Worm (Caenorhabditis elegans) whole organism, young adult: ENCODE measurements around the gene Y75B8A.19.

Source experiments
- B0019.2 ChIP-seq: fragments of 200-800 bp; sonication (Bioruptor generic); conservative IDR thresholded peaks from 2 replicates; pipeline ENCODE4 v1.3.6; 2022; ENCODE audit warnings: missing genetic modification reagents, missing genetic modification characterization, missing compliant biosample characterization
- C17E4.6 ChIP-seq: fragments of 200-800 bp; sonication (Bioruptor generic); IDR thresholded peaks from 2 replicates; pipeline ENCODE4 v1.3.6; 2022; ENCODE audit warnings: missing genetic modification reagents, missing genetic modification characterization, missing compliant biosample characterization
- D2030.7 ChIP-seq: fragments of 200-800 bp; sonication (Bioruptor generic); IDR thresholded peaks from 2 replicates; pipeline ENCODE4 v1.3.6; 2022; ENCODE audit warnings: missing genetic modification reagents, missing genetic modification characterization, missing compliant biosample characterization
- F22D6.2 ChIP-seq: sonication (generic microtip); optimal IDR thresholded peaks from 2 replicates; lab custom pipeline; 2016; ENCODE audit warnings: mild to moderate bottlenecking, missing genetic modification characterization, missing compliant biosample characterization
- F33H1.4 ChIP-seq: fragments of 200-800 bp; sonication (Bioruptor generic); IDR thresholded peaks from 2 replicates; pipeline ENCODE4 v1.3.6; 2022; ENCODE audit warnings: missing genetic modification reagents, missing genetic modification characterization, missing compliant biosample characterization
- F37B4.10 ChIP-seq: fragments of 200-800 bp; sonication (Bioruptor generic); IDR thresholded peaks from 2 replicates; pipeline ENCODE4 v1.3.6; 2022; ENCODE audit warnings: missing genetic modification characterization, missing compliant biosample characterization
- F55B11.4 ChIP-seq: sonication (generic microtip); optimal IDR thresholded peaks from 2 replicates; lab custom pipeline; 2016; ENCODE audit warnings: missing compliant biosample characterization, missing genetic modification characterization, borderline replicate concordance; ENCODE audit not compliant: insufficient read depth
- F57C9.4 ChIP-seq: sonication (generic microtip); optimal IDR thresholded peaks from 2 replicates; lab custom pipeline; 2017; ENCODE audit warnings: mild to moderate bottlenecking, missing genetic modification characterization, missing compliant biosample characterization
- T26A5.8 ChIP-seq: sonication (generic microtip); optimal IDR thresholded peaks from 2 replicates; lab custom pipeline; 2016; ENCODE audit warnings: missing genetic modification characterization, missing compliant biosample characterization
- Y53F4B.3 ChIP-seq: fragments of 200-800 bp; sonication (Bioruptor generic); IDR thresholded peaks from 2 replicates; pipeline ENCODE4 v1.3.6; 2022; ENCODE audit warnings: missing genetic modification reagents, missing genetic modification characterization, missing compliant biosample characterization
- Y53G8AR.9 ChIP-seq: fragments of 200-800 bp; sonication (Bioruptor generic); conservative IDR thresholded peaks from 2 replicates; pipeline ENCODE4 v1.3.6; 2022; ENCODE audit warnings: missing genetic modification reagents, missing genetic modification characterization, missing compliant biosample characterization
- Y67H2A.10 ChIP-seq: fragments of 200-800 bp; sonication (Bioruptor generic); conservative IDR thresholded peaks from 2 replicates; pipeline ENCODE4 v1.3.6; 2022; ENCODE audit warnings: missing genetic modification reagents, missing genetic modification characterization, missing compliant biosample characterization
- ZK185.1 ChIP-seq: sonication (generic microtip); optimal IDR thresholded peaks from 2 replicates; lab custom pipeline; 2016; ENCODE audit warnings: mild to moderate bottlenecking, missing genetic modification characterization, missing compliant biosample characterization; ENCODE audit not compliant: poor library complexity, severe bottlenecking
- aptf-2 ChIP-seq: fragments of 200-800 bp; sonication (Bioruptor generic); conservative IDR thresholded peaks from 2 replicates; pipeline ENCODE4 v1.3.6; 2022; ENCODE audit warnings: missing genetic modification reagents, missing genetic modification characterization, missing compliant biosample characterization
- aptf-3 ChIP-seq: fragments of 200-800 bp; sonication (Bioruptor generic); IDR thresholded peaks from 2 replicates; pipeline ENCODE4 v1.3.6; 2022; ENCODE audit warnings: missing genetic modification characterization, missing compliant biosample characterization
- bed-1 ChIP-seq: fragments of 200-800 bp; sonication (Bioruptor generic); IDR thresholded peaks from 2 replicates; pipeline ENCODE4 v1.3.6; 2022; ENCODE audit warnings: missing genetic modification reagents, missing genetic modification characterization, missing compliant biosample characterization
- bed-2 ChIP-seq: fragments of 200-800 bp; sonication (Bioruptor generic); IDR thresholded peaks from 2 replicates; pipeline ENCODE4 v1.3.6; 2022; ENCODE audit warnings: missing genetic modification reagents, missing genetic modification characterization, missing compliant biosample characterization
- cebp-1 ChIP-seq, 2 experiments: fragments of 200-800 bp in 1 of 2; sonication (Bioruptor generic) in 1 of 2; sonication (generic microtip) in 1 of 2; IDR thresholded peaks in 1 of 2; optimal IDR thresholded peaks in 1 of 2; 2 replicates each; pipeline versions ENCODE4 v1.3.6 to Lab custom; 2017 to 2022; ENCODE audit warnings: missing compliant biosample characterization in 2 of 2, missing genetic modification characterization in 2 of 2, mild to moderate bottlenecking in 1 of 2, missing genetic modification reagents in 1 of 2, moderate library complexity in 1 of 2
- ceh-100 ChIP-seq: fragments of 200-800 bp; sonication (Bioruptor generic); IDR thresholded peaks from 2 replicates; pipeline ENCODE4 v1.3.6; 2022; ENCODE audit warnings: missing genetic modification reagents, missing genetic modification characterization, missing compliant biosample characterization
- ceh-27 ChIP-seq: fragments of 200-800 bp; sonication (Bioruptor generic); optimal IDR thresholded peaks from 2 replicates; lab custom pipeline; 2018; ENCODE audit warnings: mild to moderate bottlenecking, missing genetic modification characterization, moderate library complexity, missing compliant biosample characterization
- ceh-40 ChIP-seq: fragments of 200-800 bp; sonication (Bioruptor generic); IDR thresholded peaks from 2 replicates; pipeline ENCODE4 v1.3.6; 2022; ENCODE audit warnings: missing genetic modification characterization, missing compliant biosample characterization
- die-1 ChIP-seq: sonication (generic microtip); optimal IDR thresholded peaks from 2 replicates; lab custom pipeline; 2016; ENCODE audit warnings: missing genotype, mild to moderate bottlenecking, missing genetic modification characterization, missing compliant biosample characterization
- efl-1 ChIP-seq: fragments of 150-350 bp; optimal IDR thresholded peaks from 2 replicates; lab custom pipeline; 2014; ENCODE audit warnings: missing biosample characterization, missing genetic modification reagents, missing genetic modification characterization
- egl-18 ChIP-seq: fragments of 200-800 bp; sonication (Bioruptor generic); IDR thresholded peaks from 2 replicates; pipeline ENCODE4 v1.3.6; 2022; ENCODE audit warnings: missing genetic modification reagents, missing genetic modification characterization, missing compliant biosample characterization
- gei-17 ChIP-seq: fragments of 200-800 bp; sonication (Bioruptor generic); optimal IDR thresholded peaks from 2 replicates; lab custom pipeline; 2018; ENCODE audit warnings: mild to moderate bottlenecking, missing genetic modification characterization, missing compliant biosample characterization
- hmg-1.2 ChIP-seq: fragments of 200-800 bp; sonication (Bioruptor generic); IDR thresholded peaks from 2 replicates; pipeline ENCODE4 v1.3.6; 2022; ENCODE audit warnings: missing genetic modification reagents, missing genetic modification characterization, missing compliant biosample characterization
- let-526 ChIP-seq: fragments of 200-800 bp; sonication (Bioruptor generic); IDR thresholded peaks from 2 replicates; pipeline ENCODE4 v1.3.6; 2022; ENCODE audit warnings: missing genetic modification reagents, missing genetic modification characterization, missing compliant biosample characterization
- lin-40 ChIP-seq: sonication (generic microtip); optimal IDR thresholded peaks from 2 replicates; lab custom pipeline; 2016; ENCODE audit warnings: missing genetic modification characterization, mild to moderate bottlenecking, missing compliant biosample characterization, missing genotype, missing genetic modification reagents
- lir-1 ChIP-seq: fragments of 200-800 bp; sonication (Bioruptor generic); conservative IDR thresholded peaks from 2 replicates; pipeline ENCODE4 v1.3.6; 2022; ENCODE audit warnings: missing genetic modification reagents, missing genetic modification characterization, missing compliant biosample characterization
- madf-3 ChIP-seq: fragments of 200-800 bp; sonication (Bioruptor generic); IDR thresholded peaks from 2 replicates; pipeline ENCODE4 v1.3.6; 2022; ENCODE audit warnings: missing genetic modification reagents, missing genetic modification characterization, missing compliant biosample characterization
- mcd-1 ChIP-seq: fragments of 200-800 bp; sonication (Bioruptor generic); IDR thresholded peaks from 2 replicates; pipeline ENCODE4 v1.3.6; 2022; ENCODE audit warnings: missing genetic modification reagents, missing genetic modification characterization, missing compliant biosample characterization
- mel-28 ChIP-seq: sonication (generic microtip); optimal IDR thresholded peaks from 2 replicates; lab custom pipeline; 2016; ENCODE audit warnings: borderline replicate concordance, mild to moderate bottlenecking, missing genetic modification characterization, missing compliant biosample characterization
- mes-4 ChIP-seq: sonication (generic microtip); optimal IDR thresholded peaks from 2 replicates; lab custom pipeline; 2016; ENCODE audit warnings: missing genotype, missing genetic modification characterization, missing compliant biosample characterization
- nfya-2 ChIP-seq: fragments of 200-800 bp; sonication (Bioruptor generic); IDR thresholded peaks from 2 replicates; pipeline ENCODE4 v1.3.6; 2022; ENCODE audit warnings: missing genetic modification reagents, missing genetic modification characterization, missing compliant biosample characterization
- nhr-120 ChIP-seq: fragments of 200-800 bp; sonication (Bioruptor generic); IDR thresholded peaks from 2 replicates; pipeline ENCODE4 v1.3.6; 2022; ENCODE audit warnings: missing genetic modification characterization, missing compliant biosample characterization
- pbrm-1 ChIP-seq: fragments of 200-800 bp; sonication (Bioruptor generic); IDR thresholded peaks from 2 replicates; pipeline ENCODE4 v1.3.6; 2022; ENCODE audit warnings: missing genetic modification reagents, missing genetic modification characterization, missing compliant biosample characterization
- rec-8 ChIP-seq, 2 experiments: sonication (generic microtip); optimal IDR thresholded peaks; 2 replicates each; lab custom pipeline; 2016; ENCODE audit warnings: mild to moderate bottlenecking in 2 of 2, missing genetic modification characterization in 2 of 2, missing genetic modification reagents in 2 of 2, missing genotype in 2 of 2, missing biosample characterization in 1 of 2, missing compliant biosample characterization in 1 of 2, moderate library complexity in 1 of 2
- repo-1 ChIP-seq: sonication (generic microtip); optimal IDR thresholded peaks from 2 replicates; lab custom pipeline; 2017; ENCODE audit warnings: mild to moderate bottlenecking, missing genetic modification characterization, missing compliant biosample characterization
- snpc-1.3 ChIP-seq: sonication (generic microtip); optimal IDR thresholded peaks from 2 replicates; lab custom pipeline; 2017; ENCODE audit warnings: missing genetic modification characterization, mild to moderate bottlenecking, missing compliant biosample characterization, antibody characterized with exemption, moderate library complexity, missing genotype, missing genetic modification reagents; ENCODE audit not compliant: insufficient read depth
- somi-1 ChIP-seq: fragments of 200-800 bp; sonication (Bioruptor generic); optimal IDR thresholded peaks from 2 replicates; lab custom pipeline; 2018; ENCODE audit warnings: mild to moderate bottlenecking, missing genetic modification characterization, missing compliant biosample characterization
- sptf-2 ChIP-seq: fragments of 200-800 bp; sonication (Bioruptor generic); optimal IDR thresholded peaks from 2 replicates; lab custom pipeline; 2018; ENCODE audit warnings: mild to moderate bottlenecking, missing genetic modification characterization, missing compliant biosample characterization
- unc-130 ChIP-seq: sonication (generic microtip); optimal IDR thresholded peaks from 2 replicates; lab custom pipeline; 2016; ENCODE audit warnings: missing genetic modification reagents, missing genetic modification characterization, missing compliant biosample characterization
- unc-62 ChIP-seq: fragments of 150-350 bp; optimal IDR thresholded peaks from 2 replicates; lab custom pipeline; 2014; ENCODE audit warnings: missing biosample characterization, missing genetic modification reagents, missing genetic modification characterization
- zim-3 ChIP-seq: sonication (generic microtip); optimal IDR thresholded peaks from 2 replicates; lab custom pipeline; 2017; ENCODE audit warnings: mild to moderate bottlenecking, missing genetic modification characterization, moderate library complexity, missing compliant biosample characterization
- ztf-18 ChIP-seq: sonication (generic microtip); optimal IDR thresholded peaks from 2 replicates; lab custom pipeline; 2016; ENCODE audit warnings: missing genotype, mild to moderate bottlenecking, missing genetic modification characterization, missing compliant biosample characterization
- ztf-25 ChIP-seq: fragments of 200-800 bp; sonication (Bioruptor generic); IDR thresholded peaks from 2 replicates; pipeline ENCODE4 v1.3.6; 2022; ENCODE audit warnings: missing genetic modification reagents, missing genetic modification characterization, missing compliant biosample characterization

Y75B8A.19 gene

DNA sequence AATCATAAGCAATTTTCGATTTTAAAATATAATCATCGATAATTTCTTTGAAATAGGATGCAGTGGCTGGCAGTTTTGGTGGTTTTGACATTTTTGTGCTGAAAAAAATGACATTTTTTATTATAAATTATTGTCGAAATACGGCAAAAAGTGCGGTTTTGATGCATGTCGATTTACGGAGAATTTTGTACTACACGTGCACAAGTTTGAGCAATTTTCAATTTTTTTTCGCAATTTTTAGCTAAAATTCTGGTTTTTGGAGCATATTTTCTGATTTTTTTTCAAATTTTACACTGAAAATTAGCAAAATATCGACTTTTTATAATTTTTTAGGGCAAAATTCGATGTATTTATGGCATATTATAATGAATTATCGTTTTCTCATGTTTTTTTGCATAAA lies 10.8 kb upstream of the Y75B8A.19 start, which contains the start of gene Y75B8A.13:
Y75B8A.13 (minus strand) TSS at position 101 of the 400 bp plus-strand sequence.
- TF ChIP-seq ceh-40 (GFP tag; lab: Robert Waterston, UW), result no peak
- no peak for TF ChIP-seq madf-3 (GFP tag; lab: Robert Waterston, UW)
- no peak for TF ChIP-seq ztf-18 (tag; lab: Kevin White, UChicago)
- TF ChIP-seq efl-1 (GFP tag; lab: Kevin White, UChicago), result no peak
- no peak for TF ChIP-seq nfya-2 (GFP tag; lab: Robert Waterston, UW)
- no peak for TF ChIP-seq C17E4.6 (GFP tag; lab: Robert Waterston, UW)
- TF ChIP-seq F57C9.4, result no peak
- TF ChIP-seq Y67H2A.10 (GFP tag; lab: Robert Waterston, UW), result no peak
- TF ChIP-seq egl-18 (GFP tag; lab: Robert Waterston, UW), result no peak
- no peak for TF ChIP-seq mes-4 (tag; lab: Kevin White, UChicago)
- no peak for TF ChIP-seq F55B11.4 (tag; lab: Kevin White, UChicago)
- TF ChIP-seq bed-2 (GFP tag; lab: Robert Waterston, UW), result no peak
- TF ChIP-seq F33H1.4 (GFP tag; lab: Robert Waterston, UW), result no peak
- TF ChIP-seq aptf-2, result no peak
- TF ChIP-seq Y53G8AR.9 (GFP tag; lab: Robert Waterston, UW), result no peak

DNA sequence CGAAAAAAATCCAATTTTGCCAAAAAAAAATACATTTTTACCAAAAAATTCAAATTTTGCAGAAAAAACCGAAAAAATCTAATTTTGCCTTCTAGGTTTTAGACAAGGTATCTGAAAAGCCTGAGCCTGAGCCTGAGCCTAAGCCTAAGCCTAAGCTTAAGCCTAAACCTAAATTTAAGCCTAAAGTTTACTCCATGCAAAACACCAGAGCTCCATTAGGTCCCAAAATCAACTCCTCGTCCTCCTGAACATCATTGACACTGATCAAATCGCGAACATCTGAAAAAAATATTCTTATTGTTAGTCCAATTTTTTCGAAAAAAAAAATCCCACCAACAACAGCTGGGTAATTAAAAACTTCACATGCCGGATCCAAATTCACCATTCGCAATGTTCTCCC lies 8.4 kb upstream of the Y75B8A.19 start:
- TF ChIP-seq unc-130 (GFP tag; lab: Kevin White, UChicago) (no peak), lin-40 (tag; lab: Kevin White, UChicago) (no peak), aptf-3 (GFP tag; lab: Robert Waterston, UW) (no peak), zim-3 (tag; lab: Kevin White, UChicago) (no peak), pbrm-1 (GFP tag; lab: Robert Waterston, UW) (no peak), ZK185.1 (tag; lab: Kevin White, UChicago) (no peak), rec-8 (tag; optimal IDR thresholded peaks at IDR 0.05; lab: Kevin White, UChicago) (no peak), gei-17 (GFP tag; lab: Kevin White, UChicago) (no peak), lir-1 (no peak), somi-1 (GFP tag; lab: Kevin White, UChicago) (no peak), nfya-2 (GFP tag; lab: Robert Waterston, UW) (no peak), ztf-25 (GFP tag; lab: Robert Waterston, UW) (no peak), sptf-2 (GFP tag; lab: Kevin White, UChicago) (no peak), F22D6.2 (tag; lab: Kevin White, UChicago) (no peak), repo-1 (tag; lab: Kevin White, UChicago) (no peak), unc-62 (GFP tag; lab: Kevin White, UChicago) (no peak)
- TF ChIP-seq, all 124 proteins: peak for 0

DNA sequence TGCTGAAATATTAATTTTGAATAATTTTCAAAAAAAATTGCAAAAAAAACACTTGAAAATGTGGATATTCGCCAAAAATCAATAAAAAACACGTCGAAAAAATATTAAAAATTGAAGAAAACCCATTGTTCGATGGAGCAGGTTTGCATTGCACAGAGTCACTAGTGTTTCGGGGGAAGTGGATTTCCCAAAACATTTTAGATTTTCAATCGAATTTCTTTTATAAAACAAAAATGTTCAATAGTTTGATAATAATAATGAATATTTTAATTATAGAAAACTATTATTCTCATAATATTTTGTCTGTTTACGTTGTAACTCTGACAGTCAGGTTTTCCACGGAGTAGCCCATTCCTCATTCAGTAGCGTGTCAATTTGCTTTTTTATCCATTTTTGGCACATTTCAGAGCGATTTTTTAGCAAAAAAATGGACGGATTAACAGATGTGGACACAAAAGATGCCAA lies 7.8 kb upstream of the Y75B8A.19 start, which contains the start of the genes gex-4 and gphr-1:
gex-4 (minus strand) TSS at position 2 of the 465 bp plus-strand sequence.
gphr-1 (plus strand) TSS at position 415 of the 465 bp plus-strand sequence.
- TF ChIP-seq bed-1 (no peak), T26A5.8 (tag; lab: Kevin White, UChicago) (no peak), F33H1.4 (GFP tag; lab: Robert Waterston, UW) (no peak), D2030.7 (GFP tag; lab: Robert Waterston, UW) (no peak), snpc-1.3 (no peak), nhr-120 (no peak), madf-3 (GFP tag; lab: Robert Waterston, UW) (no peak), hmg-1.2 (GFP tag; lab: Robert Waterston, UW) (no peak), cebp-1 (GFP tag; IDR thresholded peaks at IDR 0.05; lab: Robert Waterston, UW) (no peak), cebp-1 (tag; optimal IDR thresholded peaks at IDR 0.05; lab: Kevin White, UChicago) (no peak), F37B4.10 (GFP tag; lab: Robert Waterston, UW) (no peak), Y53F4B.3 (GFP tag; lab: Robert Waterston, UW) (no peak), die-1 (tag; lab: Kevin White, UChicago) (no peak), B0019.2 (GFP tag; lab: Robert Waterston, UW) (no peak), ceh-27 (GFP tag; lab: Kevin White, UChicago) (peak; percentile 5), let-526 (no peak), mel-28 (tag; lab: Kevin White, UChicago) (no peak), mcd-1 (GFP tag; lab: Robert Waterston, UW) (peak; percentile 77), ceh-100 (GFP tag; lab: Robert Waterston, UW) (peak; percentile 89)
